Worm (Caenorhabditis elegans) whole organism, mixed stage, embryonic: Measurements from ENCODE around the gene B0280.2.

Source experiments
- M03D4.4 ChIP-seq: sonication (generic microtip); optimal IDR thresholded peaks from 2 replicates; lab custom pipeline; 2017; ENCODE audit warnings: mild to moderate bottlenecking, missing genetic modification characterization, missing compliant biosample characterization
- bed-3 ChIP-seq: fragments of 200-800 bp; sonication (Bioruptor generic); optimal IDR thresholded peaks from 3 replicates; lab custom pipeline; 2018; ENCODE audit warnings: mild to moderate bottlenecking, missing genetic modification characterization, moderate library complexity, missing compliant biosample characterization
- blmp-1 ChIP-seq: fragments of 150-350 bp; optimal IDR thresholded peaks from 2 replicates; lab custom pipeline; 2014; ENCODE audit warnings: missing biosample characterization, missing genetic modification characterization
- ceh-39 ChIP-seq: fragments of 150-350 bp; optimal IDR thresholded peaks from 2 replicates; lab custom pipeline; 2014; ENCODE audit warnings: missing biosample characterization, missing genetic modification characterization
- ceh-43 ChIP-seq: fragments of 200-800 bp; sonication (Bioruptor generic); optimal IDR thresholded peaks from 2 replicates; lab custom pipeline; 2018; ENCODE audit warnings: mild to moderate bottlenecking, missing genetic modification characterization, moderate library complexity, missing compliant biosample characterization
- ces-1 ChIP-seq: fragments of 150-350 bp; optimal IDR thresholded peaks from 2 replicates; lab custom pipeline; 2014; ENCODE audit warnings: missing biosample characterization, missing genetic modification reagents, missing genetic modification characterization
- cnd-1 ChIP-seq: fragments of 200-800 bp; sonication (Bioruptor generic); optimal IDR thresholded peaks from 2 replicates; lab custom pipeline; 2018; ENCODE audit warnings: mild to moderate bottlenecking, missing genetic modification characterization, missing compliant biosample characterization
- drap-1 ChIP-seq: fragments of 200-800 bp; sonication (Bioruptor generic); optimal IDR thresholded peaks from 3 replicates; lab custom pipeline; 2018; ENCODE audit warnings: mild to moderate bottlenecking, missing genetic modification characterization, missing compliant biosample characterization
- elt-1 ChIP-seq: sonication (generic microtip); optimal IDR thresholded peaks from 2 replicates; lab custom pipeline; 2017; ENCODE audit warnings: missing genetic modification characterization, mild to moderate bottlenecking, missing compliant biosample characterization, antibody characterized with exemption, moderate library complexity, borderline replicate concordance; ENCODE audit not compliant: insufficient read depth
- elt-3 ChIP-seq: fragments of 150-350 bp; optimal IDR thresholded peaks from 2 replicates; lab custom pipeline; 2014; ENCODE audit warnings: missing biosample characterization, missing genetic modification characterization
- flh-1 ChIP-seq: fragments of 200-800 bp; sonication (Bioruptor generic); optimal IDR thresholded peaks from 2 replicates; lab custom pipeline; 2018; ENCODE audit warnings: mild to moderate bottlenecking, missing genetic modification characterization, moderate library complexity, missing compliant biosample characterization
- ham-2 ChIP-seq: fragments of 200-800 bp; sonication (Bioruptor generic); optimal IDR thresholded peaks from 2 replicates; lab custom pipeline; 2018; ENCODE audit warnings: mild to moderate bottlenecking, missing genetic modification characterization, missing compliant biosample characterization
- hlh-1 ChIP-seq: fragments of 150-350 bp; optimal IDR thresholded peaks from 2 replicates; lab custom pipeline; 2014; ENCODE audit warnings: missing biosample characterization, missing genetic modification reagents, missing genetic modification characterization
- lin-13 ChIP-seq: fragments of 150-350 bp; optimal IDR thresholded peaks from 2 replicates; lab custom pipeline; 2014; ENCODE audit warnings: missing biosample characterization, missing genetic modification characterization
- lin-32 ChIP-seq: fragments of 200-800 bp; sonication (Bioruptor generic); optimal IDR thresholded peaks from 2 replicates; lab custom pipeline; 2018; ENCODE audit warnings: mild to moderate bottlenecking, missing genetic modification characterization, missing compliant biosample characterization
- lsy-2 ChIP-seq: fragments of 150-350 bp; optimal IDR thresholded peaks from 2 replicates; lab custom pipeline; 2014; ENCODE audit warnings: missing biosample characterization, missing genetic modification characterization
- mab-5 ChIP-seq: fragments of 150-350 bp; optimal IDR thresholded peaks from 2 replicates; lab custom pipeline; 2014; ENCODE audit warnings: missing biosample characterization, missing genetic modification characterization
- mep-1 ChIP-seq: fragments of 150-350 bp; optimal IDR thresholded peaks from 2 replicates; lab custom pipeline; 2017; ENCODE audit warnings: missing biosample characterization, missing genetic modification reagents, missing genetic modification characterization, inconsistent platforms
- mls-2 ChIP-seq: sonication (generic microtip); optimal IDR thresholded peaks from 2 replicates; lab custom pipeline; 2016; ENCODE audit warnings: mild to moderate bottlenecking, missing genetic modification characterization, moderate library complexity, missing compliant biosample characterization
- nhr-12 ChIP-seq: fragments of 150-350 bp; optimal IDR thresholded peaks from 2 replicates; lab custom pipeline; 2014; ENCODE audit warnings: missing biosample characterization, missing genetic modification characterization
- nhr-2 ChIP-seq: fragments of 150-350 bp; optimal IDR thresholded peaks from 2 replicates; lab custom pipeline; 2014; ENCODE audit warnings: missing biosample characterization, missing genetic modification characterization
- nhr-237 ChIP-seq: fragments of 150-350 bp; optimal IDR thresholded peaks from 2 replicates; lab custom pipeline; 2014; ENCODE audit warnings: missing biosample characterization, missing genetic modification characterization
- nhr-28 ChIP-seq: fragments of 150-350 bp; optimal IDR thresholded peaks from 2 replicates; lab custom pipeline; 2014; ENCODE audit warnings: missing biosample characterization, missing genetic modification characterization
- nhr-76 ChIP-seq: sonication (generic microtip); optimal IDR thresholded peaks from 2 replicates; lab custom pipeline; 2017; ENCODE audit warnings: missing biosample characterization, missing genetic modification characterization
- pha-4 ChIP-seq: fragments of 150-350 bp; optimal IDR thresholded peaks from 2 replicates; lab custom pipeline; 2018; ENCODE audit warnings: missing biosample characterization, missing genetic modification reagents, missing genetic modification characterization
- sem-2 ChIP-seq: fragments of 200-800 bp; sonication (Bioruptor generic); optimal IDR thresholded peaks from 2 replicates; lab custom pipeline; 2018; ENCODE audit warnings: mild to moderate bottlenecking, missing genetic modification characterization, missing compliant biosample characterization
- snpc-4 ChIP-seq: fragments of 150-350 bp; optimal IDR thresholded peaks from 2 replicates; lab custom pipeline; 2014; ENCODE audit warnings: missing biosample characterization, missing genetic modification characterization
- sptf-1 ChIP-seq: sonication (generic microtip); optimal IDR thresholded peaks from 2 replicates; lab custom pipeline; 2017; ENCODE audit warnings: mild to moderate bottlenecking, missing genetic modification characterization, moderate library complexity, missing compliant biosample characterization
- tbx-8 ChIP-seq: fragments of 200-800 bp; sonication (Bioruptor generic); optimal IDR thresholded peaks from 2 replicates; lab custom pipeline; 2018; ENCODE audit warnings: mild to moderate bottlenecking, missing genetic modification characterization, moderate library complexity, missing compliant biosample characterization
- unc-120 ChIP-seq: sonication (generic microtip); optimal IDR thresholded peaks from 2 replicates; lab custom pipeline; 2017; ENCODE audit warnings: missing genetic modification characterization, missing compliant biosample characterization; ENCODE audit not compliant: poor library complexity, severe bottlenecking
- unc-39 ChIP-seq: fragments of 150-350 bp; optimal IDR thresholded peaks from 2 replicates; lab custom pipeline; 2014; ENCODE audit warnings: missing biosample characterization, missing genetic modification characterization
- unc-62 ChIP-seq: fragments of 150-350 bp; optimal IDR thresholded peaks from 2 replicates; lab custom pipeline; 2014; ENCODE audit warnings: missing biosample characterization, missing genetic modification reagents, missing genetic modification characterization
- zip-8 ChIP-seq: fragments of 150-350 bp; optimal IDR thresholded peaks from 2 replicates; lab custom pipeline; 2014; ENCODE audit warnings: missing biosample characterization, missing genetic modification characterization
- ztf-11 ChIP-seq: fragments of 150-350 bp; optimal IDR thresholded peaks from 2 replicates; lab custom pipeline; 2014; ENCODE audit warnings: missing biosample characterization, missing genetic modification characterization

B0280.2 gene

DNA sequence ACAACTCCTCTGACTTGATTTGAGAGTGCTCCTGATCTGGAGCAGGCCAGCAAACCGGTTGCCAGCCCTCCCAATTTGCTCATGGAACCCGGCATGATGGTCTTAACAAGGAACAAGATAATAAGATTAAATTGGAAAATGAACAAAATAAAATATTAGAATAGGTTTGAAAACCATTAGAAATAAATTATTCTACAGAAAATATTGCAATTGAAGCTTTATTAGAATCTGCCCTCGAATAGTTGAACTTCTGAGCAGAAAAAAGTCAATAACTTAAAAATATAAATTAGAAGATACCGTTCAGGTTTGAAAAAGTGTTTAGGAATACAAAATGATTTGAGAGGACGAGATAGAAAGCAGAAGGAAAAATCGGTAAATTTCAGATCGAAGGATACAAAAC is 34.2 kb downstream of the B0280.2 start, which contains the start of gene nuo-4:
TSS of gene nuo-4 (minus strand) at position 101 of the 400 bp plus-strand sequence.
- TF ChIP-seq nhr-12 (tag; lab: Kevin White, UChicago) (no peak), mep-1 (no peak), lin-13 (no peak), ceh-39 (tag; lab: Kevin White, UChicago) (no peak), ham-2 (GFP tag; lab: Kevin White, UChicago) (no peak), nhr-28 (tag; lab: Kevin White, UChicago) (no peak), zip-8 (tag; lab: Kevin White, UChicago) (no peak), unc-39 (tag; lab: Kevin White, UChicago) (no peak), elt-3 (tag; lab: Kevin White, UChicago) (no peak), mls-2 (tag; lab: Kevin White, UChicago) (no peak), tbx-8 (GFP tag; lab: Kevin White, UChicago) (no peak), snpc-4 (no peak), flh-1 (GFP tag; lab: Kevin White, UChicago) (no peak), ztf-11 (no peak), nhr-2 (no peak)

DNA sequence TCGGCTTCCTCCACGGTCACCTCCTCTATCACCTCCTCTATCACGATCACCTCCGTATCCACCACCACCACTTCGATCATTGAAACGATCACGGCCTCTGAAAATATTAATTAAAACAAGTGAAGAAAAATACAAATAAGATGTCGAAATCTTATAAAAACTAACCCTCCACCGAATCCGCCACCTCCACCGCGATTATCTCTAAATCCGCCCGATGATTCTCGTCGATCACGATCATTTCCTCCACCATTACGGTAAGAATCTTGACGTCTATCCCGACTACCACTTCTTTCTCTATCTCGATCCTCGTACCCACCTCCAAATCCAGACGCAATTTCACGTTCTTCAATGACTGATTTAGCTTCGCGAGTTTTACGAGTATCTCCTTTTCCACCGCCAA is 34.8 kb downstream of the B0280.2 start:
- TF ChIP-seq blmp-1 (tag; lab: Kevin White, UChicago): no peak
- no peak for TF ChIP-seq mep-1
- no peak for TF ChIP-seq flh-1 (GFP tag; lab: Kevin White, UChicago)
- TF ChIP-seq unc-39 (tag; lab: Kevin White, UChicago): no peak
- no peak for TF ChIP-seq nhr-76 (tag; lab: Kevin White, UChicago)
- no peak for TF ChIP-seq zip-8 (tag; lab: Kevin White, UChicago)
- TF ChIP-seq mls-2 (tag; lab: Kevin White, UChicago): no peak
- no peak for TF ChIP-seq elt-3 (tag; lab: Kevin White, UChicago)
- no peak for TF ChIP-seq mab-5 (tag; lab: Kevin White, UChicago)
- TF ChIP-seq nhr-2: no peak

DNA sequence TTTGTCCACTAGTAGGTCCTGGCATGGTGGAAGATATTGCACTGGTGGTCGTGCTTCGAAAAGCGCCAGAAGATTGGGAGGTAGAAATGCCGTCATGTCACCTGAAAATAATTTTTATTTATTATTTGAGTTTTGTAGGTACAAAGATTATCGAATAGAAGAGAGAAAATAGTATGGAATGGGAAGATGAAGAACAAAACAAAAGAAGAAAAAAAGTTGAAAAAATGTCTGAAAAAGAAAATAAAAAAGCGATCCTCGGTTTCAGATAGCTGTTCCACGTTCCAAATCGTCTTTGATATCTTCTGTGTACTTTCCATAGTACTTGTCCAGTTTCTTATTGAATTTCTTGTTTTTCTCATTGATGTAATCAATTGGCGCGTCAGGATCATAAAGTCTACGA is 36.6 kb downstream of the B0280.2 start, which contains the start of gene rnp-7:
TSS of gene rnp-7 (minus strand) at position 101 of the 400 bp plus-strand sequence.
- no peak for TF ChIP-seq drap-1 (GFP tag; lab: Kevin White, UChicago)
- TF ChIP-seq M03D4.4: no peak
- TF ChIP-seq ham-2 (GFP tag; lab: Kevin White, UChicago): no peak
- TF ChIP-seq nhr-2: no peak
- TF ChIP-seq elt-3 (tag; lab: Kevin White, UChicago): no peak
- TF ChIP-seq zip-8 (tag; lab: Kevin White, UChicago): no peak
- TF ChIP-seq elt-1 (tag; lab: Kevin White, UChicago): no peak
- no peak for TF ChIP-seq sptf-1
- no peak for TF ChIP-seq bed-3 (GFP tag; lab: Kevin White, UChicago)
- no peak for TF ChIP-seq lin-32 (GFP tag; lab: Kevin White, UChicago)
- no peak for TF ChIP-seq nhr-76 (tag; lab: Kevin White, UChicago)
- TF ChIP-seq tbx-8 (GFP tag; lab: Kevin White, UChicago): no peak
- TF ChIP-seq cnd-1 (tag; lab: Kevin White, UChicago): no peak
- TF ChIP-seq nhr-237 (tag; lab: Kevin White, UChicago): no peak
- no peak for TF ChIP-seq unc-62 (GFP tag; lab: Kevin White, UChicago)
- no peak for TF ChIP-seq sem-2 (GFP tag; lab: Kevin White, UChicago)

DNA sequence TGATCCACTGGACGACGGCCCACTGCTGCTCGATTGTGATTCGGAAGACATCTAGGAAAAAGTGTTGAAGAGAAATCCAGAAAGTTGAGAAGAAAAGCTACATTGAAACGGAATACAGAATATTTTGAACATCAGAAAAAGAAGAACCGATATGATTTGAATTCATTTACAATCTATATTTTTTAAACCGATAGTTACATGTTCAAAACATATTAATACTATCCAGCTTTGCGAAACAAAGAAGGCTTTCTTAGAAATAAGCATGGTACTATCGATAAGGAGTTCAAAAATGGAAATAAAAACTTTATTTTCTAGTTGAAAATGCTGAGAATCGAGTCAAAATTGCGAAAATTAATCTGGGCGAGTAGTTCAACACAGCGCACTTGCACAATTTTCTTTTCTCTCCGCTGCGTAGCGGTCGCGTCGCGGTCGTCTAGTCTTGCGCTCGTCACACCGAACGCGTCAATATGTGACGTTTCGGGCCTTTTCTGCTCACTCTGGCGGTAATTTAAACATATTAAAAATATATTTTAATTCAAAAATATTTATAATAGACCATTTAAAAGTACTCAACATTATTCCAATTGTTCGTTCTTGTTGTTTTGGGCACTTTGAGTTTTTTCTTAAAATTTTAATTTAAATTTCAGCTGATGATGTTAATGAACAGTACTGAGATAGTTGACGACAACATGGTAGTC is 37.8 kb downstream of the B0280.2 start, which contains the start of the genes syf-2 and K04G7.1:
TSS of gene syf-2 (minus strand) at position 51 of the 698 bp plus-strand sequence.
TSS of gene K04G7.1 (plus strand) at position 648 of the 698 bp plus-strand sequence.
- TF ChIP-seq ceh-39 (tag; lab: Kevin White, UChicago): peak; percentile 87
- peak; percentile 3 for TF ChIP-seq ceh-43 (GFP tag; lab: Kevin White, UChicago)
- peak; percentile 42 for TF ChIP-seq nhr-2
- TF ChIP-seq unc-39 (tag; lab: Kevin White, UChicago): no peak
- TF ChIP-seq nhr-12 (tag; lab: Kevin White, UChicago): no peak
- TF ChIP-seq drap-1 (GFP tag; lab: Kevin White, UChicago): peak; percentile 42
- TF ChIP-seq hlh-1: peak; percentile 69
- no peak for TF ChIP-seq nhr-76 (tag; lab: Kevin White, UChicago)
- peak; percentile 80 for TF ChIP-seq ces-1
- TF ChIP-seq mls-2 (tag; lab: Kevin White, UChicago): peak; percentile 9
- peak; percentile 53 for TF ChIP-seq unc-120 (tag; lab: Kevin White, UChicago)
- TF ChIP-seq mep-1: peak; percentile 98
- TF ChIP-seq lin-13: peak; percentile 96
- TF ChIP-seq cnd-1 (tag; lab: Kevin White, UChicago): no peak
- no peak for TF ChIP-seq blmp-1 (tag; lab: Kevin White, UChicago)
- TF ChIP-seq pha-4 (tag; lab: Kevin White, UChicago): peak; percentile 85
- peak; percentile 89 for TF ChIP-seq lsy-2 (tag; lab: Kevin White, UChicago)
- peak; percentile 88 for TF ChIP-seq nhr-237 (tag; lab: Kevin White, UChicago)
- TF ChIP-seq snpc-4: no peak
- TF ChIP-seq unc-62 (GFP tag; lab: Kevin White, UChicago): peak; percentile 70
- TF ChIP-seq sptf-1: peak; percentile 78
- TF ChIP-seq lin-32 (GFP tag; lab: Kevin White, UChicago): no peak
- no peak for TF ChIP-seq M03D4.4
- TF ChIP-seq tbx-8 (GFP tag; lab: Kevin White, UChicago): no peak
- no peak for TF ChIP-seq zip-8 (tag; lab: Kevin White, UChicago)
